Worm (Caenorhabditis elegans): ENCODE measurements around the gene T06E4.5.

Gene T06E4.5

ce11 chrV:9621437-9621836 lies 9.6 kb upstream of the T06E4.5 start:
- TF ChIP-seq isw-1 (GFP tag; IDR thresholded peaks at IDR 0.05) (no peak), unc-86 (tag; optimal IDR thresholded peaks at IDR 0.05) (no peak), C16A3.4 (tag; optimal IDR thresholded peaks at IDR 0.05) (no peak), nhr-76 (tag; optimal IDR thresholded peaks at IDR 0.05) (no peak), lin-14 (GFP tag; optimal IDR thresholded peaks at IDR 0.05) (no peak), nhr-28 (tag; optimal IDR thresholded peaks at IDR 0.05) (no peak), vab-15 (tag; optimal IDR thresholded peaks at IDR 0.05) (no peak), lin-35 (GFP tag; optimal IDR thresholded peaks at IDR 0.05) (no peak), aly-2 (tag; optimal IDR thresholded peaks at IDR 0.05) (no peak), grh-1 (GFP tag; IDR thresholded peaks at IDR 0.05) (no peak), irx-1 (tag; optimal IDR thresholded peaks at IDR 0.05) (no peak)

DNA sequence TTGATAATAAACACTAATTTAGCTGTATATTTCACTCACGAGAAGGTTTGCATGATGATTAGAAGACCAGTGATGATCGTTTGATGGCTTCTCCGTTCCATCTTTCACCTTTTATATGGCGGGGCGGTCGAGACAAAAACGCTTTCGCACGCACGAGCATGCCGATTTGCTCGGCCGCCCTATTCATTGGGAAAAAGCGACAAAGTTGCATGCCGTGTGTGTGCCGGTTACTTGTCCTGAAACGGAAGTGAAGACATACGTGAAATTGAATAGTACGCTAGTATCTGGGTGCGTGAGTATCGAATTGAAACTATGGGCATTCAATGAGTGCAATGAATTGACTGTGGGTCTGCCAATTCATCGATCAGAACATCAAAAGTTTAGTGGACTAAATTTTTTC lies 8.2 kb upstream of the T06E4.5 start, which contains the start of gene idpc-5:
TSS of gene idpc-5 (minus strand) at position 101 of the 400 bp plus-strand sequence.
- TF ChIP-seq nhr-71 (tag; optimal IDR thresholded peaks at IDR 0.05) (no peak), unc-62 (GFP tag; optimal IDR thresholded peaks at IDR 0.05) (no peak), vab-15 (tag; optimal IDR thresholded peaks at IDR 0.05) (no peak), blmp-1 (tag; optimal IDR thresholded peaks at IDR 0.05) (no peak), ets-5 (GFP tag; IDR thresholded peaks at IDR 0.05) (no peak), egl-13 (tag; optimal IDR thresholded peaks at IDR 0.05) (no peak), skn-1 (tag; optimal IDR thresholded peaks at IDR 0.05) (no peak), fos-1 (tag; optimal IDR thresholded peaks at IDR 0.05) (no peak), nhr-20 (tag; optimal IDR thresholded peaks at IDR 0.05) (no peak), sptf-1 (tag; optimal IDR thresholded peaks at IDR 0.05) (no peak), irx-1 (tag; optimal IDR thresholded peaks at IDR 0.05) (no peak), efl-3 (GFP tag; optimal IDR thresholded peaks at IDR 0.05) (no peak), zag-1 (tag; optimal IDR thresholded peaks at IDR 0.05) (no peak)

- TF ChIP-seq mep-1 (tag; optimal IDR thresholded peaks at IDR 0.05) (no peak), efl-1 (optimal IDR thresholded peaks at IDR 0.05) (no peak), efl-1 (GFP tag; optimal IDR thresholded peaks at IDR 0.05 in 1 of 2) (no peak), sup-37 (GFP tag; optimal IDR thresholded peaks at IDR 0.05) (no peak), snpc-4 (tag; optimal IDR thresholded peaks at IDR 0.05) (no peak), unc-62 (GFP tag; optimal IDR thresholded peaks at IDR 0.05) (no peak), fkh-4 (tag; optimal IDR thresholded peaks at IDR 0.05; ENCODE audit: borderline replicate concordance) (no peak), nhr-20 (tag; optimal IDR thresholded peaks at IDR 0.05) (no peak), lin-13 (GFP tag; optimal IDR thresholded peaks at IDR 0.05) (no peak), nhr-71 (tag; optimal IDR thresholded peaks at IDR 0.05) (no peak), lin-39 (tag; optimal IDR thresholded peaks at IDR 0.05) (no peak), nhr-19 (GFP tag; conservative IDR thresholded peaks at IDR 0.05) (no peak), elt-2 (tag; optimal IDR thresholded peaks at IDR 0.05) (no peak), lsy-2 (tag; optimal IDR thresholded peaks at IDR 0.05) (no peak), vab-15 (tag; optimal IDR thresholded peaks at IDR 0.05) (no peak), skn-1 (tag; optimal IDR thresholded peaks at IDR 0.05) (no peak), nhr-76 (tag; optimal IDR thresholded peaks at IDR 0.05) (no peak), ama-1 (optimal IDR thresholded peaks at IDR 0.05) (no peak), nhr-12 (tag; optimal IDR thresholded peaks at IDR 0.05) (no peak)
These were observed 5.9 kb upstream of the T06E4.5 start, which contains the start of gene idpc-4 for ce11 chrV:9625122-9625521. idpc-4 (plus strand) TSS chrV:9625422.

DNA sequence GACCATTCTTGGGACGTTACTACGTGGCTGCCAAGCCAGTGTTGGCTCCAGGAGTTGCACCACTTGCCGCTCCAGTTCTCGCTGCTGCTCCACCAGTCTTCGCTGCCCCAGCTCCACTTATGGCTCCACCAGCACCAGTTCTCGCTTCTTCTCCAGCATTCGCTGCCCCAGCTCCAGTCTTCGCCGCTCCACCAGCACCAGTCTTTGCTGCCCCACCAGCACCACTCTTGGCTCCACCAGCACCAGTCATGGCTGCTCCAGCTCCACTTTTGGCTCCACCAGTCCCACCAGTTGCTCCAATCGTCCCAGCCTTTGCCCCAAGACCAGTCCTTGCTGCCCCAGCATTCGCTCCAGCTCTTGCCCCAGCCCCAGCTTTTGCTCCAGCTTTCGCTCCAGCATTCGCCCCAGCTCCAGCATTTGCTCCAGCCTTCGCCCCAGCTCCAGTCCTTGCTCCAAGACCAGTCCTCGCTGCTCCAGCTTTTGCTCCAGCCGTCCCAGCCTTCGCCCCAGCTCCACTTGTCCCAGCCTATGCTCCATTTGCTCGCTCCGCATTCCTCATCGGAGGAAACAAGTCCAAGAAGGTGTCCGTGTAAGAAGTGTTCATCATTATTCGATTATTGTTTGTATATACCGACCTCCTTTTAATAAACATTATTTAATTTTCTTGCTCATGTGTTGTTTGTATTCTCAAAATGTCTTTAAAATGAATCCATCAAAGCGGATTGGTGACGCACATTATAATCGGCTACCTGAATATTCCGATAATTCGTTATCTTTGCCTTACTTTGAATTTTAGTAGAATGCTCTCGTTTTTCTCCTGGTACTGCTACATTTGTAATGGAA lies 5.2 kb upstream of the T06E4.5 start, which contains the start of gene T06E4.7:
TSS of gene T06E4.7 (plus strand) at position 793 of the 843 bp plus-strand sequence.
- TF ChIP-seq efl-1 (optimal IDR thresholded peaks at IDR 0.05) (no peak), efl-1 (GFP tag; optimal IDR thresholded peaks at IDR 0.05 in 1 of 2) (no peak), tbx-2 (tag; optimal IDR thresholded peaks at IDR 0.05) (no peak), dsc-1 (tag; optimal IDR thresholded peaks at IDR 0.05) (peak; percentile 29)
